Fruit fly (Drosophila melanogaster): ENCODE data around the gene CG31097.

Gene CG31097

dm6 chr3R:25329079-25329478 is 31.5 kb upstream of the CG31097 start, which contains the start of gene CHKov1 (continued):
- TF ChIP-seq Rx (GFP tag; IDR thresholded peaks at IDR 0.05) (no peak), CG10543 (GFP tag; optimal IDR thresholded peaks at IDR 0.05) (peak; percentile 11), Lhr (GFP tag; optimal IDR thresholded peaks at IDR 0.05) (no peak), CG13287 (GFP tag; IDR thresholded peaks at IDR 0.05; ENCODE audit: partially characterized antibody) (peak; percentile 13; the same call in 1 of the 2 replicates), CG6791 (GFP tag; IDR thresholded peaks at IDR 0.05; ENCODE audit: partially characterized antibody) (no peak), ci (GFP tag; IDR thresholded peaks at IDR 0.05) (peak; percentile 56; the same call in 2 of the 3 replicates), ATbp (GFP tag; optimal IDR thresholded peaks at IDR 0.05) (no peak), Bgb (GFP tag; IDR thresholded peaks at IDR 0.05; ENCODE audit: partially characterized antibody) (peak; percentile 30; the same call in 1 of the 2 replicates), tap (tag; optimal IDR thresholded peaks at IDR 0.05) (no peak), CG7987 (GFP tag; optimal IDR thresholded peaks at IDR 0.05) (peak; percentile 6), CG17385 (GFP tag; optimal IDR thresholded peaks at IDR 0.05) (no peak), CG18619 (GFP tag; optimal IDR thresholded peaks at IDR 0.05) (no peak), knrl (GFP tag; IDR thresholded peaks at IDR 0.05; ENCODE audit: partially characterized antibody) (no peak), CG14667 (GFP tag; IDR thresholded peaks at IDR 0.05) (no peak), CG18011 (GFP tag; optimal IDR thresholded peaks at IDR 0.05) (no peak), CG7556 (GFP tag; optimal IDR thresholded peaks at IDR 0.05) (no peak), CG3847 (GFP tag; IDR thresholded peaks at IDR 0.05) (no peak), CG2199 (GFP tag; IDR thresholded peaks at IDR 0.05) (0 out of 3 replicates have a peak, but pooled peaks have one; percentile 10), ewg (GFP tag; optimal IDR thresholded peaks at IDR 0.05) (no peak), CrebB (tag; optimal IDR thresholded peaks at IDR 0.05) (peak; percentile 26), Sin3A (optimal IDR thresholded peaks at IDR 0.05) (no peak), CG10654 (GFP tag; optimal IDR thresholded peaks at IDR 0.05) (no peak), CG30020 (tag; optimal IDR thresholded peaks at IDR 0.05) (no peak), PHDP (tag; optimal IDR thresholded peaks at IDR 0.05) (no peak), CG10147 (GFP tag; optimal IDR thresholded peaks at IDR 0.05) (no peak), HmgZ (tag; optimal IDR thresholded peaks at IDR 0.05) (peak; percentile 26), CG17361 (GFP tag; IDR thresholded peaks at IDR 0.05) (no peak), D19A (tag; optimal IDR thresholded peaks at IDR 0.05) (no peak), CG9876 (GFP tag; optimal IDR thresholded peaks at IDR 0.05) (peak; percentile 12), Atf3 (GFP tag; optimal IDR thresholded peaks at IDR 0.05) (no peak), CG3838 (GFP tag; optimal IDR thresholded peaks at IDR 0.05) (no peak), row (GFP tag; IDR thresholded peaks at IDR 0.05) (0 out of 3 replicates have a peak, but pooled peaks have one; percentile 1), CG15696 (tag; optimal IDR thresholded peaks at IDR 0.05) (no peak), ase (GFP tag; IDR thresholded peaks at IDR 0.05) (no peak), CkIIα-i1 (GFP tag; IDR thresholded peaks at IDR 0.05) (no peak), Lim3 (GFP tag; IDR thresholded peaks at IDR 0.05) (no peak), dati (GFP tag; IDR thresholded peaks at IDR 0.05) (no peak), toy (GFP tag; IDR thresholded peaks at IDR 0.05) (no peak), Deaf1 (tag; optimal IDR thresholded peaks at IDR 0.05) (peak; percentile 50), pan (optimal IDR thresholded peaks at IDR 0.05) (no peak), pan (GFP tag; optimal IDR thresholded peaks at IDR 0.05 in 1 of 2, IDR thresholded peaks at IDR 0.05 in 1 of 2) (peak in 1 of 2 experiments; percentile 11), CG18476 (GFP tag; optimal IDR thresholded peaks at IDR 0.05) (no peak), scrt (GFP tag; optimal IDR thresholded peaks at IDR 0.05) (no peak), CG16779 (GFP tag; IDR thresholded peaks at IDR 0.05) (no peak), wek (GFP tag; optimal IDR thresholded peaks at IDR 0.05) (no peak), CG12236 (GFP tag; optimal IDR thresholded peaks at IDR 0.05) (no peak), tup (GFP tag; optimal IDR thresholded peaks at IDR 0.05) (no peak), CG13894 (tag; optimal IDR thresholded peaks at IDR 0.05) (no peak), fd64A (GFP tag; optimal IDR thresholded peaks at IDR 0.05) (no peak), Hr3 (GFP tag; optimal IDR thresholded peaks at IDR 0.05) (no peak), jumu (GFP tag; optimal IDR thresholded peaks at IDR 0.05) (no peak)
